Worm (Caenorhabditis elegans) whole organism, midembryonic: ENCODE data around the gene syf-2.
A peak's percentile ranks its signal among the peaks of the same experiment; 100 is the strongest.

Experiments
- T22C8.4 ChIP-seq: fragments of 200-800 bp; sonication (Bioruptor generic); IDR thresholded peaks from 2 replicates; pipeline ENCODE4 v1.3.6; 2022; ENCODE audit warnings: missing genetic modification characterization, missing compliant biosample characterization
- cog-1 ChIP-seq: sonication (generic microtip); optimal IDR thresholded peaks from 2 replicates; lab custom pipeline; 2016; ENCODE audit warnings: missing genetic modification characterization, missing compliant biosample characterization
- flt-1 ChIP-seq: fragments of 200-800 bp; sonication (Bioruptor generic); IDR thresholded peaks from 2 replicates; pipeline ENCODE4 v1.3.6; 2022; ENCODE audit warnings: missing genetic modification characterization, missing compliant biosample characterization
- klf-2 ChIP-seq: fragments of 200-800 bp; sonication (Bioruptor generic); conservative IDR thresholded peaks from 2 replicates; pipeline ENCODE4 v1.3.6; 2022; ENCODE audit warnings: missing genetic modification reagents, missing genetic modification characterization, missing compliant biosample characterization
- med-1 ChIP-seq: sonication (generic microtip); optimal IDR thresholded peaks from 2 replicates; lab custom pipeline; 2017; ENCODE audit warnings: missing genetic modification characterization, mild to moderate bottlenecking, missing compliant biosample characterization, antibody characterized with exemption, missing genetic modification reagents; ENCODE audit not compliant: insufficient read depth
- ref-1 ChIP-seq: fragments of 200-800 bp; sonication (Bioruptor generic); conservative IDR thresholded peaks from 2 replicates; pipeline ENCODE4 v1.3.6; 2022; ENCODE audit warnings: missing genetic modification reagents, missing genetic modification characterization, missing compliant biosample characterization
- tab-1 ChIP-seq: fragments of 200-800 bp; sonication (Bioruptor generic); IDR thresholded peaks from 2 replicates; pipeline ENCODE4 v1.3.6; 2022; ENCODE audit warnings: missing genetic modification characterization, missing compliant biosample characterization
- ztf-23 ChIP-seq: fragments of 200-800 bp; sonication (Bioruptor generic); IDR thresholded peaks from 2 replicates; pipeline ENCODE4 v1.3.6; 2022; ENCODE audit warnings: missing genetic modification reagents, missing genetic modification characterization, missing compliant biosample characterization
- ztf-29 ChIP-seq: fragments of 200-800 bp; sonication (Bioruptor generic); IDR thresholded peaks from 2 replicates; pipeline ENCODE4 v1.3.6; 2022; ENCODE audit warnings: missing genetic modification reagents, missing genetic modification characterization, missing compliant biosample characterization

syf-2 gene

DNA sequence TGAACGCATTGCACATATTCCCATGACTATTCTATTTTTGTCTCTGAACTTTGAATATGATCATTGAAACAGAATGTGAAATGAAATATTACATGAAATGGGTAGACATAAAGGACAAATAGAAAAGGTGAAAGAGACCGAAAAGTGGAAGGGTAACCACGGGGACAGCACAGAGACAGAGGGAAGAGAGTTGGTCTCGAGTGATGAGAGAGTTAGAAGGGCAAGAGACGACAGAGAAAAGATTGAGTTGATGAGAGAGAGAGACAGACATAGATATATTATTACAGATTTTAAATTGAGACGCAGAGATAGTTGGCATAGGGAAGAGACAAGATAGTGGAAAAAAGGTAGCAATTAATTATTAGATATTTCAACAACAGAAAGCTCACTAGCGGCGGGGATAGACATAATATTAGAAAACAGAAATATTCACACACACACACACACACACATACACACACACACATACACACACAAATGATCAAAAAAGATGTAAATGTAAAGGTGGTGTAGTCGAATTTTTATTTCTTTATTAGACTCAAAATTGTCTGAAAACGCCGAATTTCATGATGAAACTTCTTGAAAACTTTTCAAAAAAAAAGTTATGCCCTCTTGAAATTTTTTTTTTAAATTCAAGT is 45.2 kb downstream of the syf-2 start:
- TF ChIP-seq flt-1 (GFP tag; lab: Robert Waterston, UW) (no peak), cog-1 (tag; lab: Kevin White, UChicago) (peak; percentile 41), T22C8.4 (GFP tag; lab: Robert Waterston, UW) (no peak), med-1 (GFP tag; lab: Kevin White, UChicago) (no peak), ref-1 (no peak)

DNA sequence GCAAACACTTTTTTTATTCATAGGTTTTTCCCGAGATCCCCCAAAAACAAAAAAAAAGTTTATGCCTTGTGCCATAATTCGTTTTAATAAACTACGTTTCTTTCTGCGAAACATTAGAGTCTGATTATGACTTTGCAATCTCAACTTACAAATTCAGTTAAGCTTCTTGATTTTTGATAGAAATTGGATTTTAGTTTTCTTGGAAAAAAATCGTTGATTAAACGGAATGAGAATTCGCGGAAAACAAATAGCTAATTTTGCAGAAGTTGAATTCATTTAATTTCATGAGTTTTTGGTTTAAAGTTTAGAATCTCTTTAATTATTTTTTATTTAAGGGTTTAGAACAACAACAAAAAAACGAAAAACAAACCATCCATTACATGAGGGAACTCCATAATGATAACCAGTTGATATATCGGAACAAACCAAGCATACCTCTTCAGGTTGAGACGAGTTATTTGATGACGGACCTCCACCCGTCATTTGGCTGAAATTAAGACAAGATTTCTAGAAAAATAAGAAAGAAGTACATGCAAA is 46.9 kb downstream of the syf-2 start, which contains the start of gene nhr-10:
Gene nhr-10, minus strand, starts transcription at position 487 of the 537 bp plus-strand sequence.
- TF ChIP-seq klf-2 (GFP tag; lab: Robert Waterston, UW) (no peak), ref-1 (no peak), flt-1 (GFP tag; lab: Robert Waterston, UW) (no peak), T22C8.4 (GFP tag; lab: Robert Waterston, UW) (no peak), med-1 (GFP tag; lab: Kevin White, UChicago) (no peak), ztf-23 (GFP tag; lab: Robert Waterston, UW) (no peak), cog-1 (tag; lab: Kevin White, UChicago) (no peak), tab-1 (no peak), ztf-29 (no peak)

DNA sequence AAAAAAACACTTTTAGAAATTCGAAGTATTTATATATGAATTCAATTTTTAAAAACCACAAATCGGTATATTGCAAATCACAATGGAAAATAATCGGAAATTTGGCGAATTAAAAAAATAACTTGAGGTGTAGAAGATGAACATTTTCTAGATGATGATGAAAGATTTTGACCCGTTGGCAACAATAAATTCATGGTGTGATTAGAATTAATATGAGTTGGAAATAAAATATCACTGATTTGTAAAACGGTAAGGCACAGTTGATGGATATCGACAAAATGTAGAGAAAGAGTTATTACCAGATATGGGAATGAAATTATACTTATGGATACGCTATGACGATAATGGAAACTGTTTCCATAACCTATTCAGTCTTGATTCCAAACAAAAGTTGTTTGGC is 49.6 kb downstream of the syf-2 start:
- TF ChIP-seq T22C8.4 (GFP tag; lab: Robert Waterston, UW) = no peak
- no peak for TF ChIP-seq ref-1
- TF ChIP-seq klf-2 (GFP tag; lab: Robert Waterston, UW) = no peak
- no peak for TF ChIP-seq tab-1
- no peak for TF ChIP-seq ztf-23 (GFP tag; lab: Robert Waterston, UW)
- no peak for TF ChIP-seq ztf-29
- TF ChIP-seq flt-1 (GFP tag; lab: Robert Waterston, UW) = no peak

DNA sequence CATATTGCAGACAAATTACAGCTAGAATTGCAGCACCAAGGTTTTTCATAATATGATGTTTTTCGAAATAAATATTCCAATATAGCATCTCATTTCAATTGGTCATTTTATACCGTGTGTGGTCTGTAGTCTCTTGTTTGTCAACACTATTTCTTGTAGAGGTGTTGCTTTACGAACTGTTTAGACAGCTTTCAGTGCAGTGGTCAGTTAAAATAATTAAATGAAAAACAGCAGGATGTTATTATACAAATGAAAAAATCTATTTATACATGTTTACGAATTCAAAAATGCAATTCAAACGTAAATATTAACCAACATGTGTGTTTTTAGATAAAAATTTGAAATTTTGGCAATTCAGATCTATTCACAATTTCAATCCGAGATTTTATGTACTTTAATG is 50.1 kb downstream of the syf-2 start, which contains the start of gene B0280.7:
Gene B0280.7, minus strand, starts transcription at position 101 of the 400 bp plus-strand sequence.
- TF ChIP-seq klf-2 (GFP tag; lab: Robert Waterston, UW) (no peak), ztf-23 (GFP tag; lab: Robert Waterston, UW) (no peak), med-1 (GFP tag; lab: Kevin White, UChicago) (no peak), ztf-29 (no peak)
